Worm (Caenorhabditis elegans) whole organism, late embryonic: ENCODE results near the gene cfp-1.

Experiments used
- T23F11.4 ChIP-seq: fragments of 200-800 bp; sonication (Bioruptor generic); optimal IDR thresholded peaks from 2 replicates; lab custom pipeline; 2018; ENCODE audit warnings: mild to moderate bottlenecking, missing genetic modification characterization, missing compliant biosample characterization
- Y22D7AL.16 ChIP-seq: sonication (generic microtip); optimal IDR thresholded peaks from 2 replicates; lab custom pipeline; 2016; ENCODE audit warnings: missing genetic modification characterization, missing compliant biosample characterization
- ahr-1 ChIP-seq: sonication (generic microtip); optimal IDR thresholded peaks from 2 replicates; lab custom pipeline; 2016; ENCODE audit warnings: missing genetic modification characterization, missing compliant biosample characterization
- ama-1 ChIP-seq: fragments of 150-350 bp; optimal IDR thresholded peaks from 2 replicates; lab custom pipeline; 2014
- ceh-14 ChIP-seq: sonication (generic microtip); optimal IDR thresholded peaks from 2 replicates; lab custom pipeline; 2016; ENCODE audit warnings: missing genotype, missing genetic modification characterization, missing compliant biosample characterization
- ceh-18 ChIP-seq: sonication (generic microtip); optimal IDR thresholded peaks from 2 replicates; lab custom pipeline; 2016; ENCODE audit warnings: missing genetic modification characterization, missing compliant biosample characterization
- ceh-19 ChIP-seq: fragments of 200-800 bp; sonication (Bioruptor generic); optimal IDR thresholded peaks from 2 replicates; lab custom pipeline; 2018; ENCODE audit warnings: mild to moderate bottlenecking, missing genetic modification characterization, missing compliant biosample characterization
- ceh-2 ChIP-seq: sonication (generic microtip); optimal IDR thresholded peaks from 2 replicates; lab custom pipeline; 2016; ENCODE audit warnings: missing genotype, missing genetic modification characterization, missing compliant biosample characterization
- ceh-22 ChIP-seq: sonication (generic microtip); optimal IDR thresholded peaks from 2 replicates; lab custom pipeline; 2017; ENCODE audit warnings: missing biosample characterization, missing genetic modification characterization
- ceh-30 ChIP-seq: fragments of 150-350 bp; optimal IDR thresholded peaks from 2 replicates; lab custom pipeline; 2014; ENCODE audit warnings: missing biosample characterization, missing genetic modification characterization
- ceh-31 ChIP-seq: sonication (generic microtip); optimal IDR thresholded peaks from 2 replicates; lab custom pipeline; 2016; ENCODE audit warnings: missing genetic modification characterization, missing compliant biosample characterization
- ceh-34 ChIP-seq: sonication (generic microtip); optimal IDR thresholded peaks from 2 replicates; lab custom pipeline; 2016; ENCODE audit warnings: mild to moderate bottlenecking, missing genetic modification characterization, missing compliant biosample characterization
- ceh-45 ChIP-seq: fragments of 200-800 bp; sonication (Bioruptor generic); IDR thresholded peaks from 2 replicates; pipeline ENCODE4 v1.3.6; 2022; ENCODE audit warnings: missing genetic modification reagents, missing genetic modification characterization, missing compliant biosample characterization
- ceh-48 ChIP-seq: sonication (generic microtip); optimal IDR thresholded peaks from 2 replicates; lab custom pipeline; 2016; ENCODE audit warnings: missing genetic modification characterization, inconsistent platforms, missing compliant biosample characterization
- ceh-6 ChIP-seq: fragments of 200-800 bp; sonication (Bioruptor generic); optimal IDR thresholded peaks from 2 replicates; lab custom pipeline; 2018; ENCODE audit warnings: mild to moderate bottlenecking, missing genetic modification characterization, missing compliant biosample characterization
- elt-2 ChIP-seq: sonication (generic microtip); optimal IDR thresholded peaks from 2 replicates; lab custom pipeline; 2016; ENCODE audit warnings: missing genetic modification reagents, missing genetic modification characterization, missing compliant biosample characterization
- elt-4 ChIP-seq: sonication (generic microtip); optimal IDR thresholded peaks from 2 replicates; lab custom pipeline; 2016; ENCODE audit warnings: missing genetic modification characterization, missing compliant biosample characterization
- ets-4 ChIP-seq: sonication (generic microtip); optimal IDR thresholded peaks from 2 replicates; lab custom pipeline; 2016; ENCODE audit warnings: missing genetic modification characterization, missing compliant biosample characterization
- eyg-1 ChIP-seq: sonication (generic microtip); optimal IDR thresholded peaks from 2 replicates; lab custom pipeline; 2016; ENCODE audit warnings: missing genotype, missing genetic modification characterization, missing compliant biosample characterization
- fax-1 ChIP-seq: sonication (generic microtip); optimal IDR thresholded peaks from 2 replicates; lab custom pipeline; 2016; ENCODE audit warnings: missing genotype, missing genetic modification characterization, missing compliant biosample characterization
- gmeb-2 ChIP-seq: sonication (generic microtip); optimal IDR thresholded peaks from 2 replicates; lab custom pipeline; 2016; ENCODE audit warnings: missing genetic modification characterization, inconsistent platforms, missing compliant biosample characterization
- hlh-15 ChIP-seq: sonication (generic microtip); optimal IDR thresholded peaks from 2 replicates; lab custom pipeline; 2016; ENCODE audit warnings: missing genetic modification characterization, missing compliant biosample characterization
- hlh-30 ChIP-seq: sonication (generic microtip); optimal IDR thresholded peaks from 2 replicates; lab custom pipeline; 2017; ENCODE audit warnings: antibody characterized with exemption, missing genetic modification characterization, missing compliant biosample characterization; ENCODE audit not compliant: insufficient read depth
- hlh-6 ChIP-seq: sonication (generic microtip); optimal IDR thresholded peaks from 2 replicates; lab custom pipeline; 2016; ENCODE audit warnings: missing genotype, missing genetic modification characterization, missing compliant biosample characterization
- lin-11 ChIP-seq: fragments of 200-800 bp; sonication (Bioruptor generic); optimal IDR thresholded peaks from 2 replicates; lab custom pipeline; 2018; ENCODE audit warnings: mild to moderate bottlenecking, missing genetic modification characterization, missing compliant biosample characterization
- madf-2 ChIP-seq: sonication (generic microtip); optimal IDR thresholded peaks from 2 replicates; lab custom pipeline; 2017; ENCODE audit warnings: missing genetic modification characterization, missing compliant biosample characterization
- nfya-1 ChIP-seq: sonication (generic microtip); optimal IDR thresholded peaks from 2 replicates; lab custom pipeline; 2017; ENCODE audit warnings: missing genetic modification characterization, mild to moderate bottlenecking, missing compliant biosample characterization, antibody characterized with exemption, moderate library complexity
- nhr-11 ChIP-seq: fragments of 150-350 bp; optimal IDR thresholded peaks from 2 replicates; lab custom pipeline; 2014; ENCODE audit warnings: missing biosample characterization, missing genetic modification characterization
- nhr-232 ChIP-seq: sonication (generic microtip); optimal IDR thresholded peaks from 2 replicates; lab custom pipeline; 2016; ENCODE audit warnings: missing genetic modification characterization, missing compliant biosample characterization
- pag-3 ChIP-seq: sonication (generic microtip); optimal IDR thresholded peaks from 2 replicates; lab custom pipeline; 2016; ENCODE audit warnings: missing compliant biosample characterization, missing genetic modification characterization, borderline replicate concordance
- pat-9 ChIP-seq: fragments of 200-800 bp; sonication (Bioruptor generic); optimal IDR thresholded peaks from 2 replicates; lab custom pipeline; 2018; ENCODE audit warnings: mild to moderate bottlenecking, missing genetic modification characterization, moderate library complexity, missing compliant biosample characterization
- pax-1 ChIP-seq: fragments of 150-350 bp; optimal IDR thresholded peaks from 2 replicates; lab custom pipeline; 2014; ENCODE audit warnings: missing biosample characterization, missing genetic modification characterization
- pha-2 ChIP-seq: sonication (generic microtip); optimal IDR thresholded peaks from 2 replicates; lab custom pipeline; 2017; ENCODE audit warnings: mild to moderate bottlenecking, missing genetic modification characterization, missing compliant biosample characterization
- pqm-1 ChIP-seq: sonication (generic microtip); optimal IDR thresholded peaks from 2 replicates; lab custom pipeline; 2016; ENCODE audit warnings: missing genetic modification characterization, missing compliant biosample characterization
- pros-1 ChIP-seq: fragments of 150-350 bp; optimal IDR thresholded peaks from 2 replicates; lab custom pipeline; 2014; ENCODE audit warnings: missing biosample characterization, missing genetic modification reagents, missing genetic modification characterization
- ref-2 ChIP-seq: sonication (generic microtip); optimal IDR thresholded peaks from 2 replicates; lab custom pipeline; 2016; ENCODE audit warnings: missing genetic modification characterization, missing compliant biosample characterization
- rnt-1 ChIP-seq: sonication (generic microtip); optimal IDR thresholded peaks from 2 replicates; lab custom pipeline; 2016; ENCODE audit warnings: missing genetic modification characterization, missing compliant biosample characterization
- sdc-2 ChIP-seq: sonication (generic microtip); optimal IDR thresholded peaks from 2 replicates; lab custom pipeline; 2016; ENCODE audit warnings: missing genotype, missing genetic modification characterization, missing compliant biosample characterization
- sox-2 ChIP-seq: fragments of 200-800 bp; sonication (Bioruptor generic); IDR thresholded peaks from 2 replicates; pipeline ENCODE4 v1.3.6; 2022; ENCODE audit warnings: missing genetic modification reagents, missing genetic modification characterization, missing compliant biosample characterization
- syd-9 ChIP-seq: sonication (generic microtip); optimal IDR thresholded peaks from 2 replicates; lab custom pipeline; 2016; ENCODE audit warnings: mild to moderate bottlenecking, missing genetic modification characterization, moderate library complexity, missing compliant biosample characterization
- tbx-2 ChIP-seq: sonication (generic microtip); optimal IDR thresholded peaks from 2 replicates; lab custom pipeline; 2016; ENCODE audit warnings: missing genetic modification characterization, missing compliant biosample characterization
- unc-3 ChIP-seq, 2 experiments: fragments of 200-800 bp in 1 of 2; sonication (Bioruptor generic) in 1 of 2; sonication (generic microtip) in 1 of 2; conservative IDR thresholded peaks in 1 of 2; optimal IDR thresholded peaks in 1 of 2; 2 replicates each; pipeline versions ENCODE4 v1.3.6 to Lab custom; 2016 to 2022; ENCODE audit warnings: missing compliant biosample characterization in 2 of 2, missing genetic modification characterization in 2 of 2, missing genetic modification reagents in 1 of 2
- unc-42 ChIP-seq: sonication (generic microtip); optimal IDR thresholded peaks from 2 replicates; lab custom pipeline; 2016; ENCODE audit warnings: missing genotype, missing genetic modification characterization, missing compliant biosample characterization
- unc-55 ChIP-seq: sonication (generic microtip); optimal IDR thresholded peaks from 2 replicates; lab custom pipeline; 2017; ENCODE audit warnings: missing biosample characterization, missing genetic modification reagents, missing genetic modification characterization

cfp-1 gene

DNA sequence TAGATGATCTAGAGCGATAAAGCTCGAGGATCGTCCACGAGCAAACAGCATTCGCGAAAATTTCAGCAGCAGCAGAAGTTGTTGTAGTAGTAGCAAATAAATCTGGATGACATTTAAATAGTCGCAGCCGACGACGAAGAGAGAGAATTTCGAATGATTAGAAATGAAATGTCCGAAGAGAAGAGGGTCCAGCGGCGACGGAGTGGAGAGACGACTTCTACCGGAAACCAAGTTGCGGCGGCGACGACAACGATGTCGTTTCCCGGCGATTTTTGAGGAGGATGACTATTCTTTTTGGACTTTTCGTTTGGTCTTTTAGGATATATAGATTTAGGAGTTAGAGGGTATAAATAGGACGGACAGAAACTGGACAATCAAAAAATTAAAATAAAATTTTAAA lies 10.8 kb upstream of the cfp-1 start:
- TF ChIP-seq hlh-6 = no peak
- TF ChIP-seq ceh-45 = no peak
- no peak for TF ChIP-seq sox-2 (GFP tag; lab: Robert Waterston, UW)
- no peak for TF ChIP-seq hlh-15
- TF ChIP-seq ceh-22 (tag; lab: Kevin White, UChicago) = no peak
- no peak for TF ChIP-seq elt-4 (tag; lab: Kevin White, UChicago)

DNA sequence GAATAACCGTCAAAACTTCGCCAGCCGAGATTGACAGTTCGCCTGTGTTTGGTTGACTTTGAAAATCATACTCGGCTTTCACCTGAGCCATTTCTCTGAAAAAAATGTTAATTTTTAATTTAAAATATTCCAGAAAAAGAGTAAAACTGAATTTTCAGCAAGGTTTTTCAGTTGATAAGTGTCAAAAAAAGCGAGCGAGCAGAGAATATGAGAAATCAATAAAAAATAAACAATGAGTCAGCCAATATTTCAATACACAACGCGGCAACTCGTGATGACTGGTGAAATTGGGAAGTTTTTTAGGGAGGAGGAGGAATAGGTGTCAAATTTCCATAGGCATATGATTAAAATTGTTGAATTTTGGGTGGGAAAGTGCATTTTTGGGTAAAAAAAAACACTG lies 7.5 kb upstream of the cfp-1 start, which contains the start of gene lst-4:
Gene lst-4 (minus strand): TSS at position 101 of the 400 bp plus-strand sequence.
- TF ChIP-seq T23F11.4 (GFP tag; lab: Kevin White, UChicago) (no peak), ceh-19 (no peak), hlh-15 (no peak), ceh-34 (tag; lab: Kevin White, UChicago) (peak; percentile 14), pax-1 (tag; lab: Kevin White, UChicago) (no peak), fax-1 (tag; lab: Kevin White, UChicago) (no peak), madf-2 (tag; lab: Kevin White, UChicago) (no peak)
- TF ChIP-seq, all 69 proteins: peak for 1

DNA sequence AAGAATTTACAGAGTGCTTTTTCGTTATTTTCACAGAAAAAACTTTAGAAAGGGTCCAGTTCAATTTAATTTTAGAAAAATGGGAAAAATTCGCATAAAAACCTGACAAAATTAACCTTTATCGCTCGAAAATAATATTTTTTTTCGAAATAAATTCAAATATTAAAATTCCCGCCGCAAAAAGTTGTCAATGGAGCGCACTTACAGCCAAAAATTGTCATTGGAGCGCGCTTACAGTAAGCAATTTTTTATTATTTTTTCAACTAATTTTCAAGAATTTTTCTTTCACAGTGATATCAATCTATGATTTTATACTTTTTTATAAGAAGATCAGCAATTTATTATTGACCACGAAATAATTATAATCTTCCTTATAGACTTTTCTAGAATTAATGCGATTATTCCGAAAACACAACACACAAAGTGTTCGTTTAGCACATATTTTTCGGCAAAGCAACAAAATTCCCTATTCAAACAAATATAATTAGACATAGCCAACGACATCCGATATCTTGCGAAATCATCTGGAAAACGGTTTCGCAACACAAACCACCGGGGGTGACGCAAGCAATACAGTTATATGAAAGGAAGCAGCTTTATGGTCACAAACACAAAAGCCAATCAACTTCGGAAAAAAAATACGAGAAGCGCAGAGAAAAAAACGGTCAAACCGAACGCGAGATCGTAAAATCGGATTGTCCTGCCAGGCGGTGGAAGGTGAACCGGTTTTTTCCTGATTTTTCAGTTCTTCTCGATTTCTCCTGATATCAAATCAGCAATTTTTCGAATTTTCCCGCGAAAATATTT lies 6.8 kb upstream of the cfp-1 start:
- TF ChIP-seq pha-2 (tag; lab: Kevin White, UChicago) (no peak), syd-9 (tag; lab: Kevin White, UChicago) (no peak), ceh-14 (peak; percentile 4), gmeb-2 (no peak), ceh-48 (tag; lab: Kevin White, UChicago) (no peak), nfya-1 (tag; lab: Kevin White, UChicago) (no peak)
- TF ChIP-seq, all 69 proteins: peak for 1

DNA sequence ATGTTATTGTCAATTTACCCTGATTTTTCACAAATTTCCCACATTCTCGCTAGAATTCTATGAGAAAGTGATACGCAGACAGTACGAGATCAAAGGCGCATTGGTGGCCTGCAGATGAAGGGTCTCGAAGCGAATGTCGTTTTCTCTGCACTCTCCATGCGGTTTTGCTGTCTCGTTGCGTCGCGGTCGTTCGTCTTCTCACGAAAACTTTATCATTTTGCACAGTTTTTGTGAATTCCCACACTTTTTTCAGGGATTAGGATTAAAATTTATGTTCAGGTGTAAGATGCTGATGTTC lies 6.3 kb upstream of the cfp-1 start:
- TF ChIP-seq ama-1 (peak; percentile 57), ref-2 (tag; lab: Kevin White, UChicago) (peak; percentile 11), rnt-1 (peak; percentile 74), nhr-11 (no peak), ceh-31 (tag; lab: Kevin White, UChicago) (peak; percentile 45), ceh-18 (tag; lab: Kevin White, UChicago) (peak; percentile 39), elt-2 (peak; percentile 3), unc-55 (GFP tag; lab: Kevin White, UChicago) (peak; percentile 56), sdc-2 (tag; lab: Kevin White, UChicago) (no peak), unc-3 (GFP tag; conservative IDR thresholded peaks at IDR 0.05; lab: Robert Waterston, UW) (no peak), unc-3 (tag; optimal IDR thresholded peaks at IDR 0.05; lab: Kevin White, UChicago) (no peak), pros-1 (tag; lab: Kevin White, UChicago) (peak; percentile 30), unc-42 (tag; lab: Kevin White, UChicago) (peak; percentile 10), pax-1 (tag; lab: Kevin White, UChicago) (peak; percentile 63), nfya-1 (tag; lab: Kevin White, UChicago) (peak; percentile 87), pat-9 (tag; lab: Kevin White, UChicago) (no peak), tbx-2 (tag; lab: Kevin White, UChicago) (peak; percentile 38)

DNA sequence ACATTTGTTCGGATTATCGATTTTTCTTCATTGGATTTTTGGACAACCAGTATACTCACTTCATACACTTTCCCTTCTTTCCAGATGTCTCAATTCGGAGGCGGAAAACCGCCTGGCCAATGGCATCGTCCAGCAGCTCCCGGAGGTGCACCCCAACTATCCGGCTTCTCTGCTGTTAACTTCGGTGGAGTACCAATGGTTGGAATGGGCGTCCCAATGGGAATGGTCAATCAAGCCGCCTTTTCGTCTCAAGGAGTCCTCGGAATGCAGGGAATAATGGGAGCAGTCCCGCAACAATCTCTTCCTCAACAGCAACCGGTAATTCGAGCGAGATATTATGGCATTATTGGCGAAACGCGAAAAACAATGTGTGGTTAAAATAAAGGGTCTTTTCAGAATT lies 5.8 kb upstream of the cfp-1 start, which contains the start of gene ccar-1:
Gene ccar-1 (plus strand): TSS at position 83 of the 400 bp plus-strand sequence.
- TF ChIP-seq ahr-1 (tag; lab: Kevin White, UChicago) = no peak
- no peak for TF ChIP-seq pqm-1 (tag; lab: Kevin White, UChicago)
- TF ChIP-seq unc-3 (GFP tag; conservative IDR thresholded peaks at IDR 0.05; lab: Robert Waterston, UW) = no peak
- TF ChIP-seq unc-3 (tag; optimal IDR thresholded peaks at IDR 0.05; lab: Kevin White, UChicago) = no peak
- TF ChIP-seq nfya-1 (tag; lab: Kevin White, UChicago) = no peak
- TF ChIP-seq ceh-2 = no peak
- TF ChIP-seq ets-4 (tag; lab: Kevin White, UChicago) = no peak
- TF ChIP-seq gmeb-2 = no peak
- no peak for TF ChIP-seq lin-11
- no peak for TF ChIP-seq elt-2
- TF ChIP-seq nhr-232 (tag; lab: Kevin White, UChicago) = no peak
- TF ChIP-seq ceh-30 (tag; lab: Kevin White, UChicago) = no peak
- TF ChIP-seq eyg-1 (tag; lab: Kevin White, UChicago) = no peak
- no peak for TF ChIP-seq ceh-6 (GFP tag; lab: Kevin White, UChicago)
- no peak for TF ChIP-seq elt-4 (tag; lab: Kevin White, UChicago)
- no peak for TF ChIP-seq pag-3
- no peak for TF ChIP-seq Y22D7AL.16
- no peak for TF ChIP-seq hlh-30 (tag; lab: Kevin White, UChicago)
- TF ChIP-seq, all 69 proteins: peak for 0
